Fruit fly (Drosophila melanogaster): Measurements from ENCODE around the gene schuy.

schuy gene

DNA sequence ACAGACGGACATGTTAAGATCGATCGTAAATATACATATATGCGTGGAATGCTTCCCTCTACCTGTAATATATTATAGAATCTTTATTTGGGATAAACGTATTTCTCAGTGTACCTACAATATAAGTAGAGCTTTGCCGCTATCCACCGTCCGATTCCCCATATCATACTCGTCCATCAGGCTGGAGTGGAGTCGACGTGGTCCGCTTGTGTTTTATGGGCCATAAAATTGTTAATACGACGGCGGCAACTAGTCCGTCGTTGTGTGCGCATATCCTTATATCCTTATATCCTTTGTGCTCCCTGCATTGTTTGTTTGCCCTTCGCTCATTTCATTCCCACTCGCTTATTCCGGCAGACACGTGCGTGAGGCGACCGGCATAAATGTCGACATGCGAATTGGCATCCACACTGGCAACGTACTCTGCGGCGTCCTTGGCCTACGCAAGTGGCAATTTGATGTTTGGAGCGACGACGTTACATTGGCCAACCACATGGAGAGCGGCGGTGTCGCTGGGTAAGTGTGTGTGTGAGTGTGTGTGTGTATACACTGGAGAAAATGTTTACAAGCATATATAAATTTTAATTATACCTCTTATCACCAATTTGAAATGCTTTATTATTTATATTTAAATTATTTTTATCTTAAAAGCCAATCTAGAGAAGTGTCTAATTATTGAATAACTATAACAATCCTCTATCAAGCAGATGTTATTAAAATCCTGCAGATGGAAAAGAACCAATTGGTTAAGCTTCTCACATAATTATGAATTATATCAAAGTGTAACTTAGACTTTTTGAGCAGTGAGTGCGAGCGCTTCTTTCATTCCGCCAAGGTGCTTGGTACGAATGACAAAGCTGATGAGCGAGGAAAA lies 16.9 kb upstream of the schuy start (continued):
- TF ChIP-seq Abd-B (GFP tag; optimal IDR thresholded peaks at IDR 0.05) (no peak), CG6765 (GFP tag; optimal IDR thresholded peaks at IDR 0.05) (no peak), zen2 (GFP tag; IDR thresholded peaks at IDR 0.05; ENCODE audit: partially characterized antibody) (no peak), C15 (GFP tag; IDR thresholded peaks at IDR 0.05) (no peak), dimm (GFP tag; IDR thresholded peaks at IDR 0.05) (no peak), sim (GFP tag; IDR thresholded peaks at IDR 0.05) (no peak), CG8765 (GFP tag; IDR thresholded peaks at IDR 0.05) (no peak), bbx (GFP tag; IDR thresholded peaks at IDR 0.05; ENCODE audit: partially characterized antibody) (no peak), CG16813 (GFP tag; IDR thresholded peaks at IDR 0.05; ENCODE audit: partially characterized antibody) (no peak), CG13424 (tag; optimal IDR thresholded peaks at IDR 0.05) (peak; percentile 31), CG18599 (GFP tag; optimal IDR thresholded peaks at IDR 0.05) (peak; percentile 67), tna (GFP tag; IDR thresholded peaks at IDR 0.05; ENCODE audit: partially characterized antibody) (no peak), ssp (GFP tag; IDR thresholded peaks at IDR 0.05) (no peak), slou (GFP tag; optimal IDR thresholded peaks at IDR 0.05) (no peak), CG30020 (tag; optimal IDR thresholded peaks at IDR 0.05) (no peak), ato (GFP tag; IDR thresholded peaks at IDR 0.05; ENCODE audit: partially characterized antibody) (no peak), CHES-1-like (GFP tag; optimal IDR thresholded peaks at IDR 0.05) (no peak), chif (GFP tag; optimal IDR thresholded peaks at IDR 0.05) (no peak), trh (GFP tag; optimal IDR thresholded peaks at IDR 0.05) (no peak), Antp (GFP tag; optimal IDR thresholded peaks at IDR 0.05) (no peak), toy (GFP tag; IDR thresholded peaks at IDR 0.05) (no peak), CG33213 (GFP tag; optimal IDR thresholded peaks at IDR 0.05) (no peak), HHEX (GFP tag; optimal IDR thresholded peaks at IDR 0.05) (no peak), pzg (GFP tag; optimal IDR thresholded peaks at IDR 0.05) (no peak), CG8478 (optimal IDR thresholded peaks at IDR 0.05) (no peak), CG3995 (GFP tag; optimal IDR thresholded peaks at IDR 0.05) (no peak), tll (GFP tag; optimal IDR thresholded peaks at IDR 0.05) (no peak), dysf (GFP tag; IDR thresholded peaks at IDR 0.05) (0 out of 3 replicates have a peak, but pooled peaks have one; percentile 8), CG10209 (GFP tag; optimal IDR thresholded peaks at IDR 0.05) (no peak), Doc3 (GFP tag; IDR thresholded peaks at IDR 0.05; ENCODE audit: partially characterized antibody) (no peak), onecut (GFP tag; IDR thresholded peaks at IDR 0.05) (no peak), CG14860 (GFP tag; IDR thresholded peaks at IDR 0.05; ENCODE audit: partially characterized antibody) (no peak), CG10366 (GFP tag; IDR thresholded peaks at IDR 0.05) (no peak), Meics (GFP tag; optimal IDR thresholded peaks at IDR 0.05) (peak; percentile 42), CG34376 (GFP tag; optimal IDR thresholded peaks at IDR 0.05) (no peak), Aef1 (GFP tag; IDR thresholded peaks at IDR 0.05) (no peak), CG13775 (GFP tag; optimal IDR thresholded peaks at IDR 0.05) (no peak), Gsc (GFP tag; IDR thresholded peaks at IDR 0.05) (no peak), Chrac-16 (GFP tag; optimal IDR thresholded peaks at IDR 0.05) (no peak), fru (optimal IDR thresholded peaks at IDR 0.05) (no peak), Hand (GFP tag; optimal IDR thresholded peaks at IDR 0.05) (peak; percentile 15), CG2120 (GFP tag; optimal IDR thresholded peaks at IDR 0.05) (peak; percentile 16), CrebB (tag; optimal IDR thresholded peaks at IDR 0.05) (no peak), CG1792 (GFP tag; optimal IDR thresholded peaks at IDR 0.05) (no peak), croc (GFP tag; conservative IDR thresholded peaks at IDR 0.05) (no peak), CG6254 (GFP tag; optimal IDR thresholded peaks at IDR 0.05) (no peak), ci (GFP tag; IDR thresholded peaks at IDR 0.05) (no peak), CG18764 (GFP tag; optimal IDR thresholded peaks at IDR 0.05) (no peak), CG4820 (GFP tag; optimal IDR thresholded peaks at IDR 0.05) (no peak), CG7928 (GFP tag; optimal IDR thresholded peaks at IDR 0.05) (no peak)

Data from whole organism, embryonic.